Worm (Caenorhabditis elegans): ENCODE data around the gene ZK1010.2.

The ZK1010.2 gene

ce11 chrIII:12978473-12979174 lies 962 bp upstream of the ZK1010.2 start, which contains the start of the genes ubq-2 and frg-1:
ubq-2 (minus strand) TSS chrIII:12978523.
frg-1 (plus strand) TSS chrIII:12979162.
- TF ChIP-seq dpl-1 (GFP tag; optimal IDR thresholded peaks at IDR 0.05), result peak; percentile 83
- peak; percentile 83 for TF ChIP-seq hmg-1.1 (GFP tag; IDR thresholded peaks at IDR 0.05)
- TF ChIP-seq T20F7.1 (GFP tag; optimal IDR thresholded peaks at IDR 0.05), result no peak
- no peak for TF ChIP-seq fkh-10 (GFP tag; optimal IDR thresholded peaks at IDR 0.05)
- TF ChIP-seq nhr-111 (GFP tag; optimal IDR thresholded peaks at IDR 0.05), result no peak
- TF ChIP-seq F37D6.2 (tag; optimal IDR thresholded peaks at IDR 0.05), result peak; percentile 81
- peak in 1 of 2 experiments; percentile 19 for TF ChIP-seq ZK546.5 (tag; optimal IDR thresholded peaks at IDR 0.05)
- TF ChIP-seq mdt-29 (GFP tag; IDR thresholded peaks at IDR 0.05), result peak; percentile 57; the same call in 1 of the 2 replicates
- TF ChIP-seq daf-19 (GFP tag; conservative IDR thresholded peaks at IDR 0.05), result no peak
- no peak for TF ChIP-seq ceh-32 (tag; optimal IDR thresholded peaks at IDR 0.05; ENCODE audit: poor library complexity)
- TF ChIP-seq rbr-2 (tag; optimal IDR thresholded peaks at IDR 0.05), result peak; percentile 79
- no peak for TF ChIP-seq daf-16 (GFP tag; optimal IDR thresholded peaks at IDR 0.05)
- no peak for TF ChIP-seq daf-16 (tag; optimal IDR thresholded peaks at IDR 0.05)
- TF ChIP-seq ceh-62 (tag; optimal IDR thresholded peaks at IDR 0.05), result no peak
- peak; percentile 86 for TF ChIP-seq nhr-11 (tag; optimal IDR thresholded peaks at IDR 0.05)
- TF ChIP-seq ceh-20 (GFP tag; IDR thresholded peaks at IDR 0.05), result peak; percentile 76
- 0 out of 2 replicates have a peak, but pooled peaks have one; percentile 8 for TF ChIP-seq set-16 (GFP tag; IDR thresholded peaks at IDR 0.05)
- TF ChIP-seq hlh-11 (tag; optimal IDR thresholded peaks at IDR 0.05), result peak; percentile 77
- TF ChIP-seq egl-43 (GFP tag; IDR thresholded peaks at IDR 0.05), result peak; percentile 51; the same call in 1 of the 2 replicates
- 0 out of 2 replicates have a peak, but pooled peaks have one; percentile 38 for TF ChIP-seq nhr-42 (GFP tag; IDR thresholded peaks at IDR 0.05)
- TF ChIP-seq tra-1 (GFP tag; IDR thresholded peaks at IDR 0.05), result no peak; the same call in 1 of the 2 replicates
- no peak for TF ChIP-seq attf-4 (tag; optimal IDR thresholded peaks at IDR 0.05)
- peak; percentile 64; the same call in 1 of the 2 replicates for TF ChIP-seq pha-4 (GFP tag; IDR thresholded peaks at IDR 0.05)
- no peak for TF ChIP-seq pha-4 (tag; optimal IDR thresholded peaks at IDR 0.05)
- no peak for TF ChIP-seq unc-39 (tag; optimal IDR thresholded peaks at IDR 0.05)
- peak; percentile 99 to 100 for TF ChIP-seq lsy-2 (tag; optimal IDR thresholded peaks at IDR 0.05)
- TF ChIP-seq vab-7 (GFP tag; IDR thresholded peaks at IDR 0.05), result no peak
- no peak for TF ChIP-seq fos-1 (tag; optimal IDR thresholded peaks at IDR 0.05)
- TF ChIP-seq tag-97 (GFP tag; IDR thresholded peaks at IDR 0.05), result no peak
- TF ChIP-seq dmd-8 (GFP tag; IDR thresholded peaks at IDR 0.05), result no peak
- TF ChIP-seq lin-1 (GFP tag; IDR thresholded peaks at IDR 0.05), result 0 out of 2 replicates have a peak, but pooled peaks have one; percentile 44
- no peak for TF ChIP-seq Y75B8A.6 (GFP tag; IDR thresholded peaks at IDR 0.05)
- no peak for TF ChIP-seq nhr-237 (tag; optimal IDR thresholded peaks at IDR 0.05)
- TF ChIP-seq nhr-48 (tag; optimal IDR thresholded peaks at IDR 0.05), result peak; percentile 1
- 0 out of 2 replicates have a peak, but pooled peaks have one; percentile 37 for TF ChIP-seq ceh-44 (GFP tag; IDR thresholded peaks at IDR 0.05)
- peak in 1 of 2 experiments; percentile 64 for TF ChIP-seq hif-1 (tag; optimal IDR thresholded peaks at IDR 0.05)
- TF ChIP-seq spr-1 (tag; optimal IDR thresholded peaks at IDR 0.05), result peak; percentile 69
- TF ChIP-seq lin-15B (tag; optimal IDR thresholded peaks at IDR 0.05), result no peak
- TF ChIP-seq zfp-2 (tag; optimal IDR thresholded peaks at IDR 0.05), result peak; percentile 43
- TF ChIP-seq ztf-11 (tag; optimal IDR thresholded peaks at IDR 0.05), result no peak
- 0 out of 2 replicates have a peak, but pooled peaks have one; percentile 42 for TF ChIP-seq snpc-1.2 (GFP tag; IDR thresholded peaks at IDR 0.05)
- TF ChIP-seq Y5F2A.4 (GFP tag; optimal IDR thresholded peaks at IDR 0.05), result no peak
- no peak for TF ChIP-seq snpc-4 (tag; optimal IDR thresholded peaks at IDR 0.05)
- TF ChIP-seq arid-1 (GFP tag; conservative IDR thresholded peaks at IDR 0.05), result peak; percentile 80
- no peak for TF ChIP-seq egl-27 (tag; optimal IDR thresholded peaks at IDR 0.05)
- no peak for TF ChIP-seq pqm-1 (tag; optimal IDR thresholded peaks at IDR 0.05)
- TF ChIP-seq lin-39 (tag; optimal IDR thresholded peaks at IDR 0.05), result no peak
- peak; percentile 88 for TF ChIP-seq lin-38 (GFP tag; IDR thresholded peaks at IDR 0.05)
- TF ChIP-seq zfp-3 (GFP tag; conservative IDR thresholded peaks at IDR 0.05), result 0 out of 2 replicates have a peak, but pooled peaks have one; percentile 21
- no peak for TF ChIP-seq nhr-76 (tag; optimal IDR thresholded peaks at IDR 0.05)

Data from whole organism, L4 larva.